Worm (Caenorhabditis elegans) whole organism, early embryonic: ENCODE results near the gene F02A9.7.

Experiments
- B0310.2 ChIP-seq: sonication (generic microtip); optimal IDR thresholded peaks from 2 replicates; lab custom pipeline; 2016; ENCODE audit warnings: mild to moderate bottlenecking, missing genetic modification characterization, missing compliant biosample characterization
- F13C5.2 ChIP-seq: sonication (generic microtip); optimal IDR thresholded peaks from 2 replicates; lab custom pipeline; 2017; ENCODE audit warnings: mild to moderate bottlenecking, missing genetic modification characterization, inconsistent platforms, missing compliant biosample characterization
- aly-1 ChIP-seq: sonication (generic microtip); optimal IDR thresholded peaks from 2 replicates; lab custom pipeline; 2016; ENCODE audit warnings: missing genetic modification characterization, missing compliant biosample characterization
- ama-1 ChIP-seq: fragments of 150-350 bp; optimal IDR thresholded peaks from 2 replicates; lab custom pipeline; 2014
- ceh-13 ChIP-seq: fragments of 200-800 bp; sonication (Bioruptor generic); optimal IDR thresholded peaks from 2 replicates; lab custom pipeline; 2018; ENCODE audit warnings: mild to moderate bottlenecking, missing genetic modification characterization, missing compliant biosample characterization
- ceh-36 ChIP-seq: sonication (generic microtip); optimal IDR thresholded peaks from 2 replicates; lab custom pipeline; 2016; ENCODE audit warnings: missing genetic modification characterization, inconsistent platforms, missing compliant biosample characterization
- ets-7 ChIP-seq: sonication (generic microtip); optimal IDR thresholded peaks from 2 replicates; lab custom pipeline; 2016; ENCODE audit warnings: missing genotype, missing genetic modification characterization, missing compliant biosample characterization
- flt-1 ChIP-seq: fragments of 200-800 bp; sonication (Bioruptor generic); IDR thresholded peaks from 2 replicates; pipeline ENCODE4 v1.3.6; 2022; ENCODE audit warnings: missing genetic modification characterization, missing compliant biosample characterization
- hmbx-1 ChIP-seq: sonication (generic microtip); optimal IDR thresholded peaks from 2 replicates; lab custom pipeline; 2016; ENCODE audit warnings: mild to moderate bottlenecking, missing genetic modification characterization, missing compliant biosample characterization
- hmg-4 ChIP-seq: fragments of 200-800 bp; sonication (Bioruptor generic); optimal IDR thresholded peaks from 2 replicates; lab custom pipeline; 2018; ENCODE audit warnings: mild to moderate bottlenecking, missing genetic modification characterization, missing compliant biosample characterization
- hnd-1 ChIP-seq: sonication (generic microtip); optimal IDR thresholded peaks from 2 replicates; lab custom pipeline; 2016; ENCODE audit warnings: missing genetic modification characterization, missing compliant biosample characterization
- pes-1 ChIP-seq: fragments of 200-800 bp; sonication (Bioruptor generic); IDR thresholded peaks from 2 replicates; pipeline ENCODE4 v1.3.6; 2022; ENCODE audit warnings: missing genetic modification reagents, missing genetic modification characterization, missing compliant biosample characterization
- scrt-1 ChIP-seq: fragments of 200-800 bp; sonication (Bioruptor generic); IDR thresholded peaks from 2 replicates; pipeline ENCODE4 v1.3.6; 2022; ENCODE audit warnings: missing genetic modification characterization, missing compliant biosample characterization
- sea-1 ChIP-seq: fragments of 200-800 bp; sonication (Bioruptor generic); conservative IDR thresholded peaks from 2 replicates; pipeline ENCODE4 v1.3.6; 2022; ENCODE audit warnings: missing genetic modification characterization, missing compliant biosample characterization
- tbx-11 ChIP-seq: fragments of 200-800 bp; sonication (Bioruptor generic); IDR thresholded peaks from 2 replicates; pipeline ENCODE4 v1.3.6; 2022; ENCODE audit warnings: missing genetic modification characterization, missing compliant biosample characterization
- tbx-37 ChIP-seq: fragments of 200-800 bp; sonication (Bioruptor generic); conservative IDR thresholded peaks from 2 replicates; pipeline ENCODE4 v1.3.6; 2022; ENCODE audit warnings: missing genetic modification reagents, missing genetic modification characterization, missing compliant biosample characterization
- tra-4 ChIP-seq: sonication (generic microtip); optimal IDR thresholded peaks from 2 replicates; lab custom pipeline; 2017; ENCODE audit warnings: missing genetic modification characterization, missing compliant biosample characterization

Gene F02A9.7

DNA sequence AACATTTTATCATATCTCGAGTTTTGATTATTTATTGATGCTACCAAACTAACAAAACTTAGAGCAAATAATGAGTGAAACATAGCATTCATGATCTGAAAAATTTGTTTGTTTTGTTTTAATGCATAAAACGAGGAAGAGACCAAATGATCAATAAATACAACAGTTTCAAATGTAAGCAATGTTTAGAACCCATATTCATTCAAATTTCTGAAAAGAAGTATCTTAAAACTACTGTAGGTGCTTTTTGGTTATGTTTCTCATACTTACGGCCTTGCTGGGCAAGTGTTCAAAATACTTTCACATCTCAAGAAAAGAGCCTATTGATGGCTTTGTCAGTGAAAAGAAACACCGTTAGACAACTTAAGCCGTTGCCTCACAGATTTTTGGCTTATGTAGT lies 2.3 kb upstream of the F02A9.7 start, which contains the start of gene F02A9.1:
Gene F02A9.1, minus strand, starts transcription at position 101 of the 400 bp plus-strand sequence.
- TF ChIP-seq tbx-37 (GFP tag; lab: Robert Waterston, UW) (no peak), pes-1 (no peak), flt-1 (no peak), B0310.2 (tag; lab: Kevin White, UChicago) (no peak), hmg-4 (GFP tag; lab: Kevin White, UChicago) (no peak), hmbx-1 (tag; lab: Kevin White, UChicago) (no peak), sea-1 (no peak), ama-1 (no peak), scrt-1 (GFP tag; lab: Robert Waterston, UW) (no peak), F13C5.2 (no peak), ceh-36 (tag; lab: Kevin White, UChicago) (no peak), tra-4 (no peak)

DNA sequence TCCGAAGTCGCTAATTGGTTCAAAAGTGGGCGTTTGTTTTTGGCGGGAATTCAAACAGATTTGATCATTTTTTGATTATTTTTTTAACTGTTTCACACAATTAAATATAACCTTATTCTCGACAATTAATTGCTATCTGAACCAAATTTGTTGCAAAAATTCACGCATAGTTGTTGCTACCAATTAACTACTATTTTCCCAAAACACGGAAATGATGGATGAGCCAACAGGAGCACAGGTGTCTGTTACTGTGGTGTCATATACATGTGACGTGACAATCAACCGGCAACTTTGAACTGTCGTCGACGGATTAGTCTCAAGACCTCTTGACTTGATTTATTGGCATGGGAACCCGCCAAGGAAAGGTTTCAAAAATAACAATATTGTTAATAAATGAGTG lies 2.7 kb downstream of the F02A9.7 start:
- TF ChIP-seq pes-1 = no peak

DNA sequence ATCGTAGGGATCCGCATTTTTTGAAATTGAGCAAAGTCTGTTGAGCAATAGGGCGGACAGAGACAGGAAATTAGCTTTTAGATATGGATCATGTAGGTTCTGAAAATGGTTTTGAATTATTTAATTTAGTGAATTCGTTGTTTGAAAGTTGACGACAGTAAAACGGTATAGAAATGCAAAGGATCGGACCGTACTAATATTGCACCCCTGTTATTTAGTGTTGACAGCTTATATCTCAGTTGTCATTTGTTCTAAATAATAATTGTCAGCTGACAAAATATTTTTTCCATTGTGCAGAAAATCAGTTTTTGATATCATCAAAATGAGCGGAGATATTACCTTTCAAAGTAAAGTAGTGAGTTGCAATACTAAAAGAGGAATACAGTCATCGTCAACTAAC lies 4.1 kb downstream of the F02A9.7 start, which contains the start of gene lin-12:
Gene lin-12, minus strand, starts transcription at position 101 of the 400 bp plus-strand sequence.
- no peak for TF ChIP-seq aly-1
- TF ChIP-seq tra-4 = no peak
- no peak for TF ChIP-seq ama-1
- TF ChIP-seq hmbx-1 (tag; lab: Kevin White, UChicago) = no peak

DNA sequence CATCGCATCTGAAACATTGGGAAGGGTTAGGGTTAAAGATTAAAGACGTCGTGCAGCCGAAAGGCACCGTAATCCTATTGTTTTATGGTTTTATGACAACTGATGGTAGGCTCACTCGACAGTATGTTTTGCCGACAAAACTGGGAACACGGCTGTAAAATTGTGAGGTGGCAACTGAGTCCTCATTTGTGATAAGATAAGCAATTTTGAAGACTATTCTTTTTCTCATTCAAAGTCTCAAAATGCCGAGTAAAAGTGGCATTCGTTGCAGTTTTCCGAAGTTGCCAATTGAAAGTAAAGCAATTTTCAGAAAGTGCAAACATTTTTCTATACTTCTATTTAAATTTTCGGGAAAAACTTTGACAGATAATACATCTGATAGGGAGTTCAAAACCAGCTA lies 5.7 kb downstream of the F02A9.7 start:
- TF ChIP-seq ama-1 (no peak), B0310.2 (tag; lab: Kevin White, UChicago) (no peak)

DNA sequence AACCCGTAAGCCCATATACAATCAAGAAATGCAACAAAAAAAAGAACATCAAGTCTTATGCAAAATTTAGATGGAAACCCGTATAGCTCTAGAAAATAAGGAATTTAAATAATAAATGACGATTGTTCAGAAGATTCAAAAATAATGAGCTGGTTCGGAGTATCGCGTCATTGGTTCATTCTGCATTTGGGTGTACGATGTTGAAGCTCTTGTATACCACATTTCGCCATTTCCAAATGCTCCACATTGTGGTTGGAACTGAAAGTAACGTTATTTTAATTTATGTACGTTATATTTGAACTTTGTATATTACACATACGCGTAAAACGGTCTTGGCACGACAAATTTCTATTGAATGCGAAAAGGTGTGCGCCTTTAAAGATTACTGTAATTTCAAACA lies 15.2 kb downstream of the F02A9.7 start:
- TF ChIP-seq flt-1 (no peak), aly-1 (no peak), tra-4 (no peak), pes-1 (no peak), scrt-1 (GFP tag; lab: Robert Waterston, UW) (no peak), hmbx-1 (tag; lab: Kevin White, UChicago) (no peak), ama-1 (no peak), ets-7 (tag; lab: Kevin White, UChicago) (no peak), sea-1 (no peak)

DNA sequence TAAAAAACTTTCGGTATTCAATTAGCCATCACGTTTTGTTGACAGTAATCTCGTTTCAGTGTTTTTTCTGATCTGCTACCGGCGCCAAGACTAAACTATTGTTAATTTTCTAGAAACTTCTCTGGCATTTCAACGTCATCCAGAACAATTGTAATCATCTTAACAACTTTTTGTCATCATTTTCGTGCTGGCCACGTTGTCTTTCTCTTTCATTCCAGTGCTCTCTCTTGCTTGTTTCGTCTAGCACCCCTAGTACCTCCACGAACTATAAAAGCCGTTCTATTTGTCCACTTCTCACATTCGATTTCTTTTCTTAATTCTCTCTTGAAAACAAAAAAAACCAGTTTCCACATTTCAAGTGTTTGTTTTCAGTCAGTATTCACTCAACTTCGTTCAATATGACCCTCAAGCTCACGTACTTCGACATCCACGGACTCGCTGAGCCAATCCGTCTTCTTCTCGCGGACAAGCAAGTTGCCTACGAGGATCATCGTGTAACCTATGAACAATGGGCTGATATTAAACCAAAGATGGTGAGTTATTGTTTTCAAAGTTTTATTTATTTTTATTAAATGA lies 16.4 kb downstream of the F02A9.7 start, which contains the start of gene gst-1:
Gene gst-1, plus strand, starts transcription at position 373 of the 576 bp plus-strand sequence.
- TF ChIP-seq hnd-1 (tag; lab: Kevin White, UChicago) (no peak), pes-1 (no peak), scrt-1 (GFP tag; lab: Robert Waterston, UW) (no peak), sea-1 (no peak), hmbx-1 (tag; lab: Kevin White, UChicago) (no peak), ceh-36 (tag; lab: Kevin White, UChicago) (no peak), ama-1 (no peak), F13C5.2 (no peak), aly-1 (no peak), hmg-4 (GFP tag; lab: Kevin White, UChicago) (no peak), ets-7 (tag; lab: Kevin White, UChicago) (no peak)

DNA sequence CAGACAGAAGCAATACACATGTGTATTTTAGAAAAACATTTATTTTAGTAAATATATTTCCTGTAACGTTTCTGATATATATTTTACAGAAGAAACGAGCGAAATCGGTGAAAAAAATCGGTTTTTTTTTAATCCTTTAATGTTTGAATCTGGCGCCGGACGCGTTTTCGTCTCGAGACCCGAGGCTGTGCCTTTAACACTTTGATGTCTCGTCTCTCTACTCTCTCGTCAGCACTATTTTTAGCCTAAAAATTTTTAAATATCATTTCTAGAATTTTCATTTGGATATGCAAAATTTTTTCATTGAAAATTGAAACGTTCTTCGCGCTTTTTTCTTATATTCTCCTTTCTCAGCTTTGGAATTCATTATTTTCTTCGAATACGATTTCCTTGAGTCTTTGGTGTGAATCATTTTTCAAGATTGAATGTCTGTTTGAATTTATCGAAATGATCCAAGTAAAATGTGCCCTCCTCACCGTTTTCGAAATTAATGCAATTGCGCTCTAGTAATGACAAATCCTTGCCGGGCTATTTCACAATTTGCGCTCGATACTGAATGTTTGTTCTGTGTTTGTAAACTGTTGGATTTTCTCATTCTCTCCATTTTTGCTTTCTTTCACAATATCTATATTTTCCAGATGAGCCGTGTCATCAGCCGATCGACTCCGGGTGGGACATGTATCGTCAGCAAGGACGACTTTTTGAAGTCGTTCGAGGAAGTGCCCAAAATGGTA lies 20.9 kb downstream of the F02A9.7 start, which contains the start of gene cls-2:
Gene cls-2, plus strand, starts transcription at position 635 of the 734 bp plus-strand sequence.
- no peak for TF ChIP-seq flt-1
- 0 out of 2 replicates have a peak, but pooled peaks have one; percentile 58 for TF ChIP-seq sea-1
- no peak for TF ChIP-seq ama-1
- TF ChIP-seq scrt-1 (GFP tag; lab: Robert Waterston, UW) = no peak
- no peak for TF ChIP-seq ets-7 (tag; lab: Kevin White, UChicago)
- no peak for TF ChIP-seq pes-1
- TF ChIP-seq B0310.2 (tag; lab: Kevin White, UChicago) = no peak
- no peak for TF ChIP-seq hmg-4 (GFP tag; lab: Kevin White, UChicago)

DNA sequence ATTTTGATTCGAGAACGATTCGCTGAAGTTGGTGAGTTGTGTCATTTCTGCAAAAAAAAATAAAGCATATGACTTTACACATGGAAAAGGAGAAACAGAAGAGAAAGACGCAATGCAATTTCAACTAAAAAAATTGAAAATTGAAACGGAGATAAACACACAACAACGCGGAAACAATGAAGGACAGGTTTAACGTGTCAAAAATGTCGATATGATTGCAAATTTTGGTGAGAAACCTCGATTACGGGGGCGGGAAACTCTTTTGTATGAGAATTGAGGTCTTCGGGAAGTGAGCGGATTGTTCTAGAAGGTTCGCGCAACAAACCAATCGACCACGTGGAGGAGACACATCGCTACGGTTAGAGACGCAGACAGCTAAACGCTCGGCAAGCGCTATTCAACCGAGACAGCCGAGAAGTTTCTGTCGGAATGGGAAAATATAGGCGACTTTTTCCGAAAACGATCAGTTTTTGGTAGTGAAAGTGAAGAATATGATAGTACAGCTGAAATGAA lies 21.6 kb downstream of the F02A9.7 start, which contains the start of gene R107.5:
Gene R107.5, minus strand, starts transcription at position 51 of the 513 bp plus-strand sequence.
- no peak for TF ChIP-seq ama-1
- TF ChIP-seq F13C5.2 = peak; percentile 66
- no peak for TF ChIP-seq ets-7 (tag; lab: Kevin White, UChicago)
- TF ChIP-seq ceh-13 (GFP tag; lab: Kevin White, UChicago) = no peak
- TF ChIP-seq tra-4 = peak; percentile 58
- no peak for TF ChIP-seq tbx-37 (GFP tag; lab: Robert Waterston, UW)
- TF ChIP-seq sea-1 = 0 out of 2 replicates have a peak, but pooled peaks have one; percentile 11
- no peak for TF ChIP-seq scrt-1 (GFP tag; lab: Robert Waterston, UW)
- TF ChIP-seq aly-1 = no peak
- TF ChIP-seq ceh-36 (tag; lab: Kevin White, UChicago) = no peak
- peak; percentile 47 for TF ChIP-seq hmg-4 (GFP tag; lab: Kevin White, UChicago)
- TF ChIP-seq tbx-11 (GFP tag; lab: Robert Waterston, UW) = no peak
- no peak for TF ChIP-seq hmbx-1 (tag; lab: Kevin White, UChicago)
- TF ChIP-seq flt-1 = peak; percentile 24; the same call in 1 of the 2 replicates
- TF ChIP-seq B0310.2 (tag; lab: Kevin White, UChicago) = peak; percentile 63
- TF ChIP-seq hnd-1 (tag; lab: Kevin White, UChicago) = peak; percentile 31
- peak; percentile 12; the same call in 1 of the 2 replicates for TF ChIP-seq pes-1
